Worm (Caenorhabditis elegans) whole organism, late embryonic: Measurements from ENCODE around the gene F52E10.2.

Experiments
- C38D4.7 ChIP-seq: fragments of 200-800 bp; sonication (Bioruptor generic); optimal IDR thresholded peaks from 2 replicates; lab custom pipeline; 2018; ENCODE audit warnings: mild to moderate bottlenecking, missing genetic modification characterization, moderate library complexity, missing compliant biosample characterization
- F13H6.1 ChIP-seq: sonication (generic microtip); optimal IDR thresholded peaks from 2 replicates; lab custom pipeline; 2016; ENCODE audit warnings: missing genetic modification characterization, missing compliant biosample characterization
- K02D7.2 ChIP-seq: sonication (generic microtip); optimal IDR thresholded peaks from 2 replicates; lab custom pipeline; 2017; ENCODE audit warnings: mild to moderate bottlenecking, missing genetic modification characterization, missing compliant biosample characterization
- K09A11.1 ChIP-seq: sonication (generic microtip); optimal IDR thresholded peaks from 2 replicates; lab custom pipeline; 2017; ENCODE audit warnings: antibody characterized with exemption, mild to moderate bottlenecking, missing genetic modification characterization, missing compliant biosample characterization; ENCODE audit not compliant: insufficient read depth
- ahr-1 ChIP-seq: sonication (generic microtip); optimal IDR thresholded peaks from 2 replicates; lab custom pipeline; 2016; ENCODE audit warnings: missing genetic modification characterization, missing compliant biosample characterization
- ama-1 ChIP-seq: fragments of 150-350 bp; optimal IDR thresholded peaks from 2 replicates; lab custom pipeline; 2014
- ceh-14 ChIP-seq: sonication (generic microtip); optimal IDR thresholded peaks from 2 replicates; lab custom pipeline; 2016; ENCODE audit warnings: missing genotype, missing genetic modification characterization, missing compliant biosample characterization
- ceh-18 ChIP-seq: sonication (generic microtip); optimal IDR thresholded peaks from 2 replicates; lab custom pipeline; 2016; ENCODE audit warnings: missing genetic modification characterization, missing compliant biosample characterization
- ceh-22 ChIP-seq: sonication (generic microtip); optimal IDR thresholded peaks from 2 replicates; lab custom pipeline; 2017; ENCODE audit warnings: missing biosample characterization, missing genetic modification characterization
- ceh-30 ChIP-seq: fragments of 150-350 bp; optimal IDR thresholded peaks from 2 replicates; lab custom pipeline; 2014; ENCODE audit warnings: missing biosample characterization, missing genetic modification characterization
- ceh-31 ChIP-seq: sonication (generic microtip); optimal IDR thresholded peaks from 2 replicates; lab custom pipeline; 2016; ENCODE audit warnings: missing genetic modification characterization, missing compliant biosample characterization
- ceh-34 ChIP-seq: sonication (generic microtip); optimal IDR thresholded peaks from 2 replicates; lab custom pipeline; 2016; ENCODE audit warnings: mild to moderate bottlenecking, missing genetic modification characterization, missing compliant biosample characterization
- ceh-45 ChIP-seq: fragments of 200-800 bp; sonication (Bioruptor generic); IDR thresholded peaks from 2 replicates; pipeline ENCODE4 v1.3.6; 2022; ENCODE audit warnings: missing genetic modification reagents, missing genetic modification characterization, missing compliant biosample characterization
- ceh-6 ChIP-seq: fragments of 200-800 bp; sonication (Bioruptor generic); optimal IDR thresholded peaks from 2 replicates; lab custom pipeline; 2018; ENCODE audit warnings: mild to moderate bottlenecking, missing genetic modification characterization, missing compliant biosample characterization
- dmd-4 ChIP-seq: sonication (generic microtip); optimal IDR thresholded peaks from 2 replicates; lab custom pipeline; 2016; ENCODE audit warnings: borderline replicate concordance, missing genetic modification characterization, missing compliant biosample characterization
- elt-4 ChIP-seq: sonication (generic microtip); optimal IDR thresholded peaks from 2 replicates; lab custom pipeline; 2016; ENCODE audit warnings: missing genetic modification characterization, missing compliant biosample characterization
- ets-4 ChIP-seq: sonication (generic microtip); optimal IDR thresholded peaks from 2 replicates; lab custom pipeline; 2016; ENCODE audit warnings: missing genetic modification characterization, missing compliant biosample characterization
- eyg-1 ChIP-seq: sonication (generic microtip); optimal IDR thresholded peaks from 2 replicates; lab custom pipeline; 2016; ENCODE audit warnings: missing genotype, missing genetic modification characterization, missing compliant biosample characterization
- fkh-10 ChIP-seq: fragments of 150-350 bp; optimal IDR thresholded peaks from 2 replicates; lab custom pipeline; 2014; ENCODE audit warnings: missing biosample characterization, missing genetic modification reagents, missing genetic modification characterization
- fkh-6 ChIP-seq: sonication (generic microtip); optimal IDR thresholded peaks from 2 replicates; lab custom pipeline; 2016; ENCODE audit warnings: missing genetic modification characterization, missing compliant biosample characterization
- hlh-6 ChIP-seq: sonication (generic microtip); optimal IDR thresholded peaks from 2 replicates; lab custom pipeline; 2016; ENCODE audit warnings: missing genotype, missing genetic modification characterization, missing compliant biosample characterization
- hlh-8 ChIP-seq: sonication (generic microtip); optimal IDR thresholded peaks from 2 replicates; lab custom pipeline; 2016; ENCODE audit warnings: missing genotype, missing genetic modification characterization, missing compliant biosample characterization
- lin-11 ChIP-seq: fragments of 200-800 bp; sonication (Bioruptor generic); optimal IDR thresholded peaks from 2 replicates; lab custom pipeline; 2018; ENCODE audit warnings: mild to moderate bottlenecking, missing genetic modification characterization, missing compliant biosample characterization
- madf-2 ChIP-seq: sonication (generic microtip); optimal IDR thresholded peaks from 2 replicates; lab custom pipeline; 2017; ENCODE audit warnings: missing genetic modification characterization, missing compliant biosample characterization
- mec-3 ChIP-seq: sonication (generic microtip); optimal IDR thresholded peaks from 2 replicates; lab custom pipeline; 2016; ENCODE audit warnings: borderline replicate concordance, missing genetic modification characterization, missing compliant biosample characterization
- nhr-11 ChIP-seq: fragments of 150-350 bp; optimal IDR thresholded peaks from 2 replicates; lab custom pipeline; 2014; ENCODE audit warnings: missing biosample characterization, missing genetic modification characterization
- nhr-232 ChIP-seq: sonication (generic microtip); optimal IDR thresholded peaks from 2 replicates; lab custom pipeline; 2016; ENCODE audit warnings: missing genetic modification characterization, missing compliant biosample characterization
- npax-4 ChIP-seq: sonication (generic microtip); optimal IDR thresholded peaks from 2 replicates; lab custom pipeline; 2016; ENCODE audit warnings: missing genetic modification characterization, missing compliant biosample characterization
- pat-9 ChIP-seq: fragments of 200-800 bp; sonication (Bioruptor generic); optimal IDR thresholded peaks from 2 replicates; lab custom pipeline; 2018; ENCODE audit warnings: mild to moderate bottlenecking, missing genetic modification characterization, moderate library complexity, missing compliant biosample characterization
- pax-1 ChIP-seq: fragments of 150-350 bp; optimal IDR thresholded peaks from 2 replicates; lab custom pipeline; 2014; ENCODE audit warnings: missing biosample characterization, missing genetic modification characterization
- pha-4 ChIP-seq: fragments of 150-350 bp; optimal IDR thresholded peaks from 2 replicates; lab custom pipeline; 2018; ENCODE audit warnings: missing biosample characterization, missing genetic modification reagents, missing genetic modification characterization
- pqm-1 ChIP-seq: sonication (generic microtip); optimal IDR thresholded peaks from 2 replicates; lab custom pipeline; 2016; ENCODE audit warnings: missing genetic modification characterization, missing compliant biosample characterization
- ref-2 ChIP-seq: sonication (generic microtip); optimal IDR thresholded peaks from 2 replicates; lab custom pipeline; 2016; ENCODE audit warnings: missing genetic modification characterization, missing compliant biosample characterization
- rnt-1 ChIP-seq: sonication (generic microtip); optimal IDR thresholded peaks from 2 replicates; lab custom pipeline; 2016; ENCODE audit warnings: missing genetic modification characterization, missing compliant biosample characterization
- sdc-2 ChIP-seq: sonication (generic microtip); optimal IDR thresholded peaks from 2 replicates; lab custom pipeline; 2016; ENCODE audit warnings: missing genotype, missing genetic modification characterization, missing compliant biosample characterization
- sox-2 ChIP-seq: fragments of 200-800 bp; sonication (Bioruptor generic); IDR thresholded peaks from 2 replicates; pipeline ENCODE4 v1.3.6; 2022; ENCODE audit warnings: missing genetic modification reagents, missing genetic modification characterization, missing compliant biosample characterization
- sox-4 ChIP-seq: sonication (generic microtip); optimal IDR thresholded peaks from 2 replicates; lab custom pipeline; 2017; ENCODE audit warnings: mild to moderate bottlenecking, missing genetic modification characterization, inconsistent platforms, missing compliant biosample characterization
- syd-9 ChIP-seq: sonication (generic microtip); optimal IDR thresholded peaks from 2 replicates; lab custom pipeline; 2016; ENCODE audit warnings: mild to moderate bottlenecking, missing genetic modification characterization, moderate library complexity, missing compliant biosample characterization
- tbx-2 ChIP-seq: sonication (generic microtip); optimal IDR thresholded peaks from 2 replicates; lab custom pipeline; 2016; ENCODE audit warnings: missing genetic modification characterization, missing compliant biosample characterization
- tbx-7 ChIP-seq: sonication (generic microtip); optimal IDR thresholded peaks from 2 replicates; lab custom pipeline; 2016; ENCODE audit warnings: missing genotype, missing genetic modification characterization, missing compliant biosample characterization
- unc-3 ChIP-seq, 2 experiments: fragments of 200-800 bp in 1 of 2; sonication (Bioruptor generic) in 1 of 2; sonication (generic microtip) in 1 of 2; conservative IDR thresholded peaks in 1 of 2; optimal IDR thresholded peaks in 1 of 2; 2 replicates each; pipeline versions ENCODE4 v1.3.6 to Lab custom; 2016 to 2022; ENCODE audit warnings: missing compliant biosample characterization in 2 of 2, missing genetic modification characterization in 2 of 2, missing genetic modification reagents in 1 of 2
- unc-55 ChIP-seq: sonication (generic microtip); optimal IDR thresholded peaks from 2 replicates; lab custom pipeline; 2017; ENCODE audit warnings: missing biosample characterization, missing genetic modification reagents, missing genetic modification characterization
- zip-5 ChIP-seq: sonication (generic microtip); optimal IDR thresholded peaks from 2 replicates; lab custom pipeline; 2016; ENCODE audit warnings: missing genetic modification characterization, missing compliant biosample characterization
- ztf-16 ChIP-seq: sonication (generic microtip); optimal IDR thresholded peaks from 2 replicates; lab custom pipeline; 2017; ENCODE audit warnings: missing genetic modification characterization, missing compliant biosample characterization

The F52E10.2 gene

ce11 chrX:16271147-16271546 lies 11.9 kb downstream of the F52E10.2 start (continued):
- TF ChIP-seq ceh-22 (tag; lab: Kevin White, UChicago) (no peak), ceh-31 (tag; lab: Kevin White, UChicago) (no peak), pat-9 (tag; lab: Kevin White, UChicago) (no peak), tbx-7 (tag; lab: Kevin White, UChicago) (no peak), ztf-16 (peak; percentile 8), K02D7.2 (tag; lab: Kevin White, UChicago) (no peak), ref-2 (tag; lab: Kevin White, UChicago) (no peak), sox-2 (GFP tag; lab: Robert Waterston, UW) (no peak), nhr-232 (no peak), dmd-4 (tag; lab: Kevin White, UChicago) (no peak), pha-4 (no peak), ceh-14 (tag; lab: Kevin White, UChicago) (peak; percentile 47), npax-4 (tag; lab: Kevin White, UChicago) (no peak), zip-5 (no peak), rnt-1 (tag; lab: Kevin White, UChicago) (no peak), pqm-1 (tag; lab: Kevin White, UChicago) (no peak), ceh-30 (tag; lab: Kevin White, UChicago) (no peak), ceh-34 (tag; lab: Kevin White, UChicago) (peak; percentile 5), madf-2 (no peak), sox-4 (tag; lab: Kevin White, UChicago) (peak; percentile 6), hlh-8 (tag; lab: Kevin White, UChicago) (no peak), ama-1 (lab: Kevin White, UChicago) (no peak), ets-4 (tag; lab: Kevin White, UChicago) (no peak), unc-55 (GFP tag; lab: Kevin White, UChicago) (no peak)
- TF ChIP-seq, all 69 proteins: peak for 8

- TF ChIP-seq lin-11 (no peak), C38D4.7 (GFP tag; lab: Kevin White, UChicago) (no peak), nhr-232 (no peak), sdc-2 (tag; lab: Kevin White, UChicago) (no peak), syd-9 (tag; lab: Kevin White, UChicago) (no peak), ceh-31 (tag; lab: Kevin White, UChicago) (no peak), F13H6.1 (tag; lab: Kevin White, UChicago) (no peak), ceh-14 (tag; lab: Kevin White, UChicago) (no peak), ceh-18 (no peak), K09A11.1 (no peak), K02D7.2 (tag; lab: Kevin White, UChicago) (no peak), pax-1 (tag; lab: Kevin White, UChicago) (no peak), sox-2 (GFP tag; lab: Robert Waterston, UW) (no peak), tbx-7 (tag; lab: Kevin White, UChicago) (no peak), hlh-8 (tag; lab: Kevin White, UChicago) (no peak), fkh-10 (no peak), ceh-34 (tag; lab: Kevin White, UChicago) (no peak)
These were observed 13.0 kb downstream of the F52E10.2 start, which contains the start of gene ifa-3 for ce11 chrX:16269969-16270368. ifa-3 (minus strand) TSS chrX:16270069.

ce11 chrX:16265636-16266384 lies 17.2 kb downstream of the F52E10.2 start, which contains the start of gene mua-6:
mua-6 (minus strand) TSS chrX:16265686.
- TF ChIP-seq mec-3 (no peak), eyg-1 (no peak), rnt-1 (tag; lab: Kevin White, UChicago) (no peak), fkh-6 (tag; lab: Kevin White, UChicago) (no peak), sox-2 (GFP tag; lab: Robert Waterston, UW) (no peak), tbx-2 (tag; lab: Kevin White, UChicago) (no peak), dmd-4 (tag; lab: Kevin White, UChicago) (no peak), nhr-11 (no peak), C38D4.7 (GFP tag; lab: Kevin White, UChicago) (no peak), ceh-22 (tag; lab: Kevin White, UChicago) (no peak), ref-2 (tag; lab: Kevin White, UChicago) (no peak), lin-11 (no peak), syd-9 (tag; lab: Kevin White, UChicago) (no peak), ceh-14 (tag; lab: Kevin White, UChicago) (no peak), ceh-6 (no peak), unc-3 (GFP tag; conservative IDR thresholded peaks at IDR 0.05; lab: Robert Waterston, UW) (no peak), unc-3 (tag; optimal IDR thresholded peaks at IDR 0.05; lab: Kevin White, UChicago) (no peak), ahr-1 (tag; lab: Kevin White, UChicago) (no peak), hlh-6 (tag; lab: Kevin White, UChicago) (no peak), ceh-45 (GFP tag; lab: Robert Waterston, UW) (no peak), elt-4 (tag; lab: Kevin White, UChicago) (no peak)
- TF ChIP-seq, all 69 proteins: peak for 0
